Fruit fly (Drosophila melanogaster) whole organism, embryonic: ENCODE measurements around the gene Trs23.
A peak's percentile ranks its signal among the peaks of the same experiment; 100 is the strongest.

Experiments used
- Atf-2 ChIP-seq: fragments of 200-800 bp; sonication (Bioruptor generic); optimal IDR thresholded peaks from 2 replicates; lab custom pipeline; 2016; ENCODE audit warnings: missing biosample characterization, missing genetic modification characterization
- Atf3 ChIP-seq: fragments of 200-800 bp; sonication (Bioruptor generic); optimal IDR thresholded peaks from 3 replicates; lab custom pipeline; 2016; ENCODE audit warnings: missing biosample characterization, missing genetic modification characterization
- BtbVII ChIP-seq: fragments of 200-800 bp; sonication (Bioruptor generic); optimal IDR thresholded peaks from 3 replicates; lab custom pipeline; 2017; ENCODE audit warnings: missing biosample characterization, mild to moderate bottlenecking, missing genetic modification characterization
- CG10431 ChIP-seq: fragments of 200-800 bp; sonication (Bioruptor generic); optimal IDR thresholded peaks from 3 replicates; lab custom pipeline; 2018; ENCODE audit warnings: missing biosample characterization, mild to moderate bottlenecking, missing genetic modification characterization
- CG11456 ChIP-seq: fragments of 200-800 bp; sonication (Bioruptor generic); IDR thresholded peaks from 3 replicates; pipeline ENCODE4 v1.3.6; 2022; ENCODE audit warnings: missing biosample characterization, missing genetic modification characterization
- CG12744 ChIP-seq: fragments of 200-800 bp; sonication (Bioruptor generic); optimal IDR thresholded peaks from 2 replicates; lab custom pipeline; 2016; ENCODE audit warnings: missing biosample characterization, missing genetic modification characterization
- CG14710 ChIP-seq: fragments of 200-800 bp; sonication (Bioruptor generic); optimal IDR thresholded peaks from 3 replicates; lab custom pipeline; 2019; ENCODE audit warnings: missing biosample characterization, mild to moderate bottlenecking, missing genetic modification characterization, moderate library complexity
- CG15269 ChIP-seq: fragments of 200-800 bp; sonication (Bioruptor generic); optimal IDR thresholded peaks from 2 replicates; lab custom pipeline; 2018; ENCODE audit warnings: missing biosample characterization, mild to moderate bottlenecking, missing genetic modification characterization, moderate library complexity
- CG3065 ChIP-seq: fragments of 200-800 bp; sonication (Bioruptor generic); optimal IDR thresholded peaks from 2 replicates; lab custom pipeline; 2016; ENCODE audit warnings: missing biosample characterization, missing genetic modification characterization
- CG31388 ChIP-seq: fragments of 200-800 bp; sonication (Bioruptor generic); optimal IDR thresholded peaks from 2 replicates; lab custom pipeline; 2016; ENCODE audit warnings: missing biosample characterization, missing genetic modification characterization
- CG32767 ChIP-seq: fragments of 200-800 bp; sonication (Bioruptor generic); IDR thresholded peaks from 2 replicates; pipeline ENCODE4 v1.3.6; 2022; ENCODE audit warnings: missing biosample characterization, missing genetic modification characterization
- CG33213 ChIP-seq: fragments of 200-800 bp; sonication (Bioruptor generic); optimal IDR thresholded peaks from 3 replicates; lab custom pipeline; 2016; ENCODE audit warnings: missing biosample characterization, missing genetic modification characterization
- CG33557 ChIP-seq: fragments of 200-800 bp; sonication (Bioruptor generic); optimal IDR thresholded peaks from 2 replicates; lab custom pipeline; 2019; ENCODE audit warnings: missing biosample characterization, mild to moderate bottlenecking, missing genetic modification characterization, moderate library complexity
- CG42726 ChIP-seq: fragments of 200-800 bp; sonication (Bioruptor generic); IDR thresholded peaks from 2 replicates; pipeline ENCODE4 v1.3.6; 2022; ENCODE audit warnings: missing biosample characterization, missing genetic modification characterization; ENCODE audit not compliant: partially characterized antibody
- CG5953 ChIP-seq: fragments of 200-800 bp; sonication (Bioruptor generic); IDR thresholded peaks from 2 replicates; pipeline ENCODE4 v1.3.6; 2022; ENCODE audit warnings: missing biosample characterization, missing genetic modification characterization
- CG6254 ChIP-seq: fragments of 200-800 bp; sonication (Bioruptor generic); optimal IDR thresholded peaks from 3 replicates; lab custom pipeline; 2017; ENCODE audit warnings: mild to moderate bottlenecking, missing biosample characterization, missing genetic modification reagents, missing genetic modification characterization
- CG6689 ChIP-seq: fragments of 200-800 bp; sonication (Bioruptor generic); IDR thresholded peaks from 2 replicates; pipeline ENCODE4 v1.3.6; 2022; ENCODE audit warnings: missing biosample characterization, missing genetic modification characterization
- CG6854 ChIP-seq: fragments of 200-800 bp; sonication (Bioruptor generic); optimal IDR thresholded peaks from 3 replicates; lab custom pipeline; 2017; ENCODE audit warnings: missing biosample characterization, mild to moderate bottlenecking, missing genetic modification characterization
- CG7839 ChIP-seq: fragments of 200-800 bp; sonication (Bioruptor generic); optimal IDR thresholded peaks from 3 replicates; lab custom pipeline; 2018; ENCODE audit warnings: missing biosample characterization, mild to moderate bottlenecking, missing genetic modification characterization, moderate library complexity
- CG8089 ChIP-seq: fragments of 200-800 bp; sonication (Bioruptor generic); optimal IDR thresholded peaks from 3 replicates; lab custom pipeline; 2016; ENCODE audit warnings: missing biosample characterization, missing genetic modification characterization
- CG8765 ChIP-seq: fragments of 200-800 bp; sonication (Bioruptor generic); IDR thresholded peaks from 2 replicates; pipeline ENCODE4 v1.3.6; 2022; ENCODE audit warnings: missing biosample characterization, missing genetic modification characterization
- CG9876 ChIP-seq: fragments of 200-800 bp; sonication (Bioruptor generic); optimal IDR thresholded peaks from 2 replicates; lab custom pipeline; 2016; ENCODE audit warnings: missing biosample characterization, missing genetic modification characterization
- CkIIα-i1 ChIP-seq: fragments of 200-800 bp; sonication (Bioruptor generic); IDR thresholded peaks from 2 replicates; pipeline ENCODE4 v1.3.6; 2022; ENCODE audit warnings: missing biosample characterization, missing genetic modification characterization
- Dip2 ChIP-seq: fragments of 200-800 bp; sonication (Bioruptor generic); IDR thresholded peaks from 2 replicates; pipeline ENCODE4 v1.3.6; 2022; ENCODE audit warnings: missing biosample characterization, missing genetic modification characterization
- Drgx ChIP-seq: fragments of 200-800 bp; sonication (Bioruptor generic); IDR thresholded peaks from 2 replicates; pipeline ENCODE4 v1.3.6; 2022; ENCODE audit warnings: missing biosample characterization, missing genetic modification characterization
- Elba2 ChIP-seq: fragments of 200-800 bp; sonication (Bioruptor generic); optimal IDR thresholded peaks from 3 replicates; lab custom pipeline; 2016; ENCODE audit warnings: missing biosample characterization, missing genetic modification characterization
- Fer2 ChIP-seq: fragments of 200-800 bp; sonication (Bioruptor generic); optimal IDR thresholded peaks from 2 replicates; lab custom pipeline; 2018; ENCODE audit warnings: missing biosample characterization, mild to moderate bottlenecking, missing genetic modification characterization, moderate library complexity
- Hmr ChIP-seq: fragments of 200-800 bp; sonication (Bioruptor generic); optimal IDR thresholded peaks from 3 replicates; lab custom pipeline; 2017; ENCODE audit warnings: mild to moderate bottlenecking, missing biosample characterization, missing genetic modification reagents, missing genetic modification characterization
- Hr78 ChIP-seq, 2 experiments: fragments of 200-800 bp in 1 of 2; fragments of >200 bp in 1 of 2; sonication (Bioruptor generic) in 1 of 2; optimal IDR thresholded peaks; 2 replicates each; lab custom pipeline; 2017 to 2019; ENCODE audit warnings: missing biosample characterization in 2 of 2, missing genetic modification characterization in 2 of 2, mild to moderate bottlenecking in 1 of 2, moderate library complexity in 1 of 2
- MBD-R2 ChIP-seq: fragments of 200-800 bp; sonication (Bioruptor generic); IDR thresholded peaks from 2 replicates; pipeline ENCODE4 v1.3.6; 2022; ENCODE audit warnings: missing biosample characterization, missing genetic modification characterization
- Opbp ChIP-seq: fragments of 200-800 bp; sonication (Bioruptor generic); IDR thresholded peaks from 3 replicates; pipeline ENCODE4 v1.3.6; 2022; ENCODE audit warnings: missing biosample characterization, missing genetic modification characterization; ENCODE audit not compliant: partially characterized antibody
- Optix ChIP-seq: fragments of 200-800 bp; sonication (Bioruptor generic); IDR thresholded peaks from 3 replicates; pipeline ENCODE4 v1.3.6; 2022; ENCODE audit warnings: missing biosample characterization, missing genetic modification characterization
- Sox102F ChIP-seq: fragments of 200-800 bp; sonication (Bioruptor generic); optimal IDR thresholded peaks from 2 replicates; lab custom pipeline; 2018; ENCODE audit warnings: missing biosample characterization, mild to moderate bottlenecking, missing genetic modification characterization, moderate library complexity
- Taf1 ChIP-seq: fragments of 200-800 bp; sonication (Bioruptor generic); IDR thresholded peaks from 2 replicates; pipeline ENCODE4 v1.3.6; 2022; ENCODE audit warnings: missing biosample characterization, missing genetic modification characterization
- amos ChIP-seq: fragments of 200-800 bp; sonication (Bioruptor generic); IDR thresholded peaks from 2 replicates; pipeline ENCODE4 v1.3.6; 2022; ENCODE audit warnings: missing biosample characterization, missing genetic modification characterization; ENCODE audit not compliant: partially characterized antibody
- ash1 ChIP-seq: fragments of 200-800 bp; sonication (Bioruptor generic); optimal IDR thresholded peaks from 2 replicates; lab custom pipeline; 2018; ENCODE audit warnings: missing biosample characterization, mild to moderate bottlenecking, missing genetic modification characterization
- bowl ChIP-seq: fragments of 200-800 bp; sonication (Bioruptor generic); IDR thresholded peaks from 2 replicates; pipeline ENCODE4 v1.3.6; 2022; ENCODE audit warnings: missing biosample characterization, missing genetic modification characterization
- cato ChIP-seq: fragments of 200-800 bp; sonication (Bioruptor generic); optimal IDR thresholded peaks from 2 replicates; lab custom pipeline; 2016; ENCODE audit warnings: missing biosample characterization, missing genetic modification characterization, borderline replicate concordance
- croc ChIP-seq: fragments of 200-800 bp; sonication (Bioruptor generic); conservative IDR thresholded peaks from 3 replicates; pipeline ENCODE4 v1.3.6; 2022; ENCODE audit warnings: missing biosample characterization, missing genetic modification characterization
- dpn ChIP-seq, 2 experiments: fragments of 200-800 bp; sonication (Bioruptor generic); optimal IDR thresholded peaks; 3 replicates each; lab custom pipeline; 2016; ENCODE audit warnings: missing biosample characterization in 2 of 2, missing genetic modification characterization in 2 of 2
- eve ChIP-seq, 2 experiments: fragments of >200 bp; optimal IDR thresholded peaks; 2 replicates each; lab custom pipeline; 2017; ENCODE audit warnings: missing biosample characterization in 2 of 2, missing genetic modification characterization in 2 of 2
- hth ChIP-seq: fragments of >200 bp; optimal IDR thresholded peaks from 2 replicates; lab custom pipeline; 2017; ENCODE audit warnings: inconsistent platforms
- kay ChIP-seq: fragments of 200-800 bp; sonication (Bioruptor generic); optimal IDR thresholded peaks from 2 replicates; lab custom pipeline; 2016; ENCODE audit warnings: missing biosample characterization, missing genetic modification characterization
- lbe ChIP-seq: fragments of 200-800 bp; sonication (Bioruptor generic); optimal IDR thresholded peaks from 2 replicates; lab custom pipeline; 2016; ENCODE audit warnings: missing biosample characterization, mild to moderate bottlenecking, missing genetic modification characterization
- nau ChIP-seq: fragments of 200-800 bp; sonication (Bioruptor generic); optimal IDR thresholded peaks from 3 replicates; lab custom pipeline; 2017; ENCODE audit warnings: missing biosample characterization, mild to moderate bottlenecking, missing genetic modification characterization, missing genetic modification reagents
- nerfin-2 ChIP-seq: fragments of 200-800 bp; sonication (Bioruptor generic); IDR thresholded peaks from 2 replicates; pipeline ENCODE4 v1.3.6; 2022; ENCODE audit warnings: missing biosample characterization, missing genetic modification characterization; ENCODE audit not compliant: partially characterized antibody
- psq ChIP-seq: fragments of 200-800 bp; sonication (Bioruptor generic); optimal IDR thresholded peaks from 2 replicates; lab custom pipeline; 2017; ENCODE audit warnings: missing biosample characterization, missing genetic modification characterization
- sc ChIP-seq, 3 experiments: fragments of >200 bp in 2 of 3; fragments of 200-800 bp in 1 of 3; sonication (Bioruptor generic) in 1 of 3; optimal IDR thresholded peaks; 2 replicates in 2 of 3; 3 replicates in 1 of 3; lab custom pipeline; 2017; ENCODE audit warnings: mild to moderate bottlenecking in 1 of 3, missing biosample characterization in 1 of 3, missing genetic modification characterization in 1 of 3, missing genetic modification reagents in 1 of 3
- sd ChIP-seq: fragments of 200-800 bp; sonication (Bioruptor generic); optimal IDR thresholded peaks from 3 replicates; lab custom pipeline; 2018; ENCODE audit warnings: missing biosample characterization, mild to moderate bottlenecking, missing genetic modification characterization, moderate library complexity

The Trs23 gene

DNA sequence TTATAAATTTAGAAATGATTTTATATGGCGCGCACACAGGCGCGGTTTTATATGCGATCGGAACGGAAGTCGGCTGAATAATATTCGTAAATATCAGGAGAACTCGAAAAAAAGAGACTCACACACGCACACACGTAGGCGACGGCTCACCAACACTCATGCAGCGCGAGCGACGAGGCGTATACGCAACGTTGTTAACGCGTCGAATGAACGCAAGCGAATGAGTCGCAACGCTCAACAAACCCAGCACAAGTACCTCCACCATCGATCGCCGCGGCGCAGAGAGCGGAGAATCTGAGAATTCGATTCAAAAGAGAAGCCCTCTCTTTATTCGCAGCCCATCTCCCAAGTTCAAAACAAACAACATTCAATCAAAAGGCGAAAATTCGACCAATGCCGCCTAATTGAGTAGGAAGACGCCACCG lies 49.6 kb downstream of the Trs23 start (continued):
- TF ChIP-seq Fer2 (tag; lab: Kevin White, UChicago) (no peak), MBD-R2 (GFP tag; lab: Robert Waterston, UW) (peak; percentile 31; the same call in 1 of the 2 replicates), Optix (GFP tag; lab: Robert Waterston, UW) (no peak), CG11456 (GFP tag; lab: Robert Waterston, UW) (no peak; the same call in 2 of the 3 replicates), CG12744 (GFP tag; lab: Kevin White, UChicago) (no peak), psq (GFP tag; lab: Kevin White, UChicago) (no peak), sd (peak; percentile 55), CG10431 (GFP tag; lab: Kevin White, UChicago) (no peak), CG14710 (tag; lab: Kevin White, UChicago) (no peak), CG6854 (GFP tag; lab: Kevin White, UChicago) (peak; percentile 38), cato (GFP tag; lab: Kevin White, UChicago) (no peak), CG15269 (tag; lab: Kevin White, UChicago) (peak; percentile 57), CG5953 (GFP tag; lab: Robert Waterston, UW) (no peak), Sox102F (GFP tag; lab: Kevin White, UChicago) (no peak), Hmr (GFP tag; lab: Kevin White, UChicago) (peak; percentile 81), CG33213 (GFP tag; lab: Kevin White, UChicago) (no peak), ash1 (GFP tag; lab: Kevin White, UChicago) (peak; percentile 25), Elba2 (GFP tag; lab: Kevin White, UChicago) (no peak), CG42726 (peak; percentile 69), hth (lab: Kevin White, UChicago) (no peak), CG6254 (GFP tag; lab: Kevin White, UChicago) (no peak), CG9876 (GFP tag; lab: Kevin White, UChicago) (no peak), Dip2 (GFP tag; lab: Robert Waterston, UW) (no peak), Drgx (GFP tag; lab: Robert Waterston, UW) (0 out of 2 replicates have a peak, but pooled peaks have one; percentile 17), CG6689 (no peak), kay (GFP tag; lab: Kevin White, UChicago) (peak; percentile 38), nerfin-2 (GFP tag; lab: Robert Waterston, UW) (no peak; the same call in 1 of the 2 replicates), CG33557 (GFP tag; lab: Kevin White, UChicago) (peak; percentile 16), BtbVII (peak; percentile 75), eve (GFP tag; optimal IDR thresholded peaks at IDR 0.05; lab: Kevin White, UChicago) (no peak), sc (optimal IDR thresholded peaks at IDR 0.05; lab: Kevin White, UChicago) (no peak), sc (GFP tag; optimal IDR thresholded peaks at IDR 0.05; lab: Kevin White, UChicago) (no peak), CG8089 (no peak), CG31388 (no peak), CkIIα-i1 (no peak), bowl (GFP tag; lab: Robert Waterston, UW) (peak; percentile 62; the same call in 1 of the 2 replicates), croc (no peak), CG8765 (GFP tag; lab: Robert Waterston, UW) (no peak; the same call in 1 of the 2 replicates), Atf3 (GFP tag; lab: Kevin White, UChicago) (peak; percentile 32), CG32767 (GFP tag; lab: Robert Waterston, UW) (peak; percentile 10; the same call in 1 of the 2 replicates), dpn (GFP tag; optimal IDR thresholded peaks at IDR 0.05; lab: Kevin White, UChicago) (peak; percentile 11 to 39), amos (GFP tag; lab: Robert Waterston, UW) (peak; percentile 48; the same call in 1 of the 2 replicates), Taf1 (GFP tag; lab: Robert Waterston, UW) (0 out of 2 replicates have a peak, but pooled peaks have one; percentile 28), nau (GFP tag; lab: Kevin White, UChicago) (peak; percentile 44), CG7839 (tag; lab: Kevin White, UChicago) (peak; percentile 15), Hr78 (GFP tag; optimal IDR thresholded peaks at IDR 0.05; lab: Kevin White, UChicago) (peak in 1 of 2 experiments; percentile 10), lbe (GFP tag; lab: Kevin White, UChicago) (peak; percentile 47), Opbp (GFP tag; lab: Robert Waterston, UW) (peak; percentile 60; the same call in 1 of the 3 replicates), Atf-2 (GFP tag; lab: Kevin White, UChicago) (no peak), CG3065 (GFP tag; lab: Kevin White, UChicago) (no peak)
